Fruit fly (Drosophila melanogaster): Measurements from ENCODE around the gene CG8141.

- TF ChIP-seq CG8478 (optimal IDR thresholded peaks at IDR 0.05) = no peak
- no peak for TF ChIP-seq CTCF (optimal IDR thresholded peaks at IDR 0.05)
Measured at dm6 chr3R:13218733-13219132, 27.3 kb downstream of the CG8141 start.
